Fruit fly (Drosophila melanogaster) whole organism, adult: ENCODE results near the gene CG11598.

Source experiments
- CG11617 ChIP-seq: fragments of 200-800 bp; sonication (Bioruptor generic); optimal IDR thresholded peaks from 2 replicates; lab custom pipeline; 2017; ENCODE audit warnings: mild to moderate bottlenecking, missing biosample characterization, missing genetic modification reagents, missing genetic modification characterization
- CG12768 ChIP-seq: fragments of 200-800 bp; sonication (Bioruptor generic); optimal IDR thresholded peaks from 2 replicates; lab custom pipeline; 2017; ENCODE audit warnings: missing biosample characterization, missing genetic modification characterization, mild to moderate bottlenecking, moderate library complexity, missing genetic modification reagents
- CG14711 ChIP-seq: fragments of 200-800 bp; sonication (Bioruptor generic); optimal IDR thresholded peaks from 2 replicates; lab custom pipeline; 2018; ENCODE audit warnings: missing biosample characterization, mild to moderate bottlenecking, missing genetic modification characterization, moderate library complexity
- CG1620 ChIP-seq: fragments of 200-800 bp; sonication (Bioruptor generic); optimal IDR thresholded peaks from 2 replicates; lab custom pipeline; 2016; ENCODE audit warnings: missing biosample characterization, missing genetic modification characterization
- CG33017 ChIP-seq: fragments of 200-800 bp; sonication (Bioruptor generic); optimal IDR thresholded peaks from 2 replicates; lab custom pipeline; 2018; ENCODE audit warnings: missing biosample characterization, mild to moderate bottlenecking, missing genetic modification characterization, moderate library complexity
- CG5204 ChIP-seq: fragments of 200-800 bp; sonication (Bioruptor generic); optimal IDR thresholded peaks from 2 replicates; lab custom pipeline; 2016; ENCODE audit warnings: missing biosample characterization, missing genetic modification characterization
- CG7045 ChIP-seq: fragments of 200-800 bp; sonication (Bioruptor generic); optimal IDR thresholded peaks from 2 replicates; lab custom pipeline; 2017; ENCODE audit warnings: missing biosample characterization, mild to moderate bottlenecking, missing genetic modification characterization
- CG7101 ChIP-seq: fragments of 200-800 bp; sonication (Bioruptor generic); optimal IDR thresholded peaks from 2 replicates; lab custom pipeline; 2018; ENCODE audit warnings: missing biosample characterization, mild to moderate bottlenecking, missing genetic modification characterization, moderate library complexity
- Clk ChIP-seq: fragments of 200-800 bp; sonication (Bioruptor generic); optimal IDR thresholded peaks from 2 replicates; lab custom pipeline; 2017; ENCODE audit warnings: missing biosample characterization, missing genetic modification characterization
- Crg-1 ChIP-seq: fragments of 200-800 bp; sonication (Bioruptor generic); optimal IDR thresholded peaks from 2 replicates; lab custom pipeline; 2016; ENCODE audit warnings: missing biosample characterization, missing genetic modification characterization
- Hr96 ChIP-seq: fragments of 200-800 bp; sonication (Bioruptor generic); optimal IDR thresholded peaks from 2 replicates; lab custom pipeline; 2016; ENCODE audit warnings: missing biosample characterization, missing genetic modification characterization
- Mnt ChIP-seq: fragments of 200-800 bp; sonication (Bioruptor generic); optimal IDR thresholded peaks from 2 replicates; lab custom pipeline; 2016; ENCODE audit warnings: missing biosample characterization, mild to moderate bottlenecking, missing genetic modification characterization
- bab1 ChIP-seq: fragments of 200-800 bp; sonication (Bioruptor generic); optimal IDR thresholded peaks from 3 replicates; lab custom pipeline; 2019; ENCODE audit warnings: missing biosample characterization, mild to moderate bottlenecking, missing genetic modification characterization, moderate library complexity
- cic ChIP-seq: fragments of 200-800 bp; sonication (Bioruptor generic); optimal IDR thresholded peaks from 2 replicates; lab custom pipeline; 2017; ENCODE audit warnings: missing biosample characterization, mild to moderate bottlenecking, missing genetic modification characterization, moderate library complexity
- cnc ChIP-seq, 2 experiments: fragments of >200 bp; optimal IDR thresholded peaks; 2 replicates each; lab custom pipeline; 2017
- kay ChIP-seq: fragments of 200-800 bp; sonication (Bioruptor generic); peaks from one replicate; lab custom pipeline; 2016; ENCODE audit warnings: missing biosample characterization, missing genetic modification characterization, borderline replicate concordance
- ovo ChIP-seq: fragments of 200-800 bp; sonication (Bioruptor generic); optimal IDR thresholded peaks from 2 replicates; lab custom pipeline; 2016; ENCODE audit warnings: missing biosample characterization, missing genetic modification characterization
- pad ChIP-seq: fragments of 200-800 bp; sonication (Bioruptor generic); optimal IDR thresholded peaks from 3 replicates; lab custom pipeline; 2017; ENCODE audit warnings: missing biosample characterization, missing genetic modification characterization, mild to moderate bottlenecking, moderate library complexity, missing genetic modification reagents
- tj ChIP-seq: fragments of 200-800 bp; sonication (Bioruptor generic); optimal IDR thresholded peaks from 3 replicates; lab custom pipeline; 2017; ENCODE audit warnings: missing biosample characterization, mild to moderate bottlenecking, missing genetic modification characterization, moderate library complexity
- toe ChIP-seq: fragments of 200-800 bp; sonication (Bioruptor generic); optimal IDR thresholded peaks from 2 replicates; lab custom pipeline; 2016; ENCODE audit warnings: missing biosample characterization, missing genetic modification characterization

The CG11598 gene

dm6 chr3R:12627691-12628148 lies 7.0 kb upstream of the CG11598 start, which contains the start of the genes Vha55 and Snx3:
Gene Vha55 (minus strand): TSS chr3R:12627829.
Gene Snx3 (plus strand): TSS chr3R:12628031.
- TF ChIP-seq toe (GFP tag; lab: Kevin White, UChicago) (peak; percentile 81), CG14711 (peak; percentile 63), CG33017 (tag; lab: Kevin White, UChicago) (peak; percentile 66), ovo (GFP tag; lab: Kevin White, UChicago) (peak; percentile 91), CG5204 (GFP tag; lab: Kevin White, UChicago) (no peak), tj (peak; percentile 3), cic (peak; percentile 89), pad (GFP tag; lab: Kevin White, UChicago) (peak; percentile 85), kay (no peak), Mnt (GFP tag; lab: Kevin White, UChicago) (peak; percentile 92), CG7045 (peak; percentile 53), cnc (optimal IDR thresholded peaks at IDR 0.05; lab: Kevin White, UChicago) (no peak), CG1620 (GFP tag; lab: Kevin White, UChicago) (peak; percentile 95), CG7101 (tag; lab: Kevin White, UChicago) (peak; percentile 79), Clk (GFP tag; lab: Kevin White, UChicago) (peak; percentile 83), bab1 (peak; percentile 81), CG12768 (peak; percentile 61), Hr96 (GFP tag; lab: Kevin White, UChicago) (peak; percentile 82), Crg-1 (GFP tag; lab: Kevin White, UChicago) (peak; percentile 90), CG11617 (no peak)

- TF ChIP-seq ovo (GFP tag; lab: Kevin White, UChicago) (no peak), kay (peak; percentile 81)
These were observed 6.3 kb upstream of the CG11598 start for dm6 chr3R:12628395-12628928.

- TF ChIP-seq cnc (optimal IDR thresholded peaks at IDR 0.05; lab: Kevin White, UChicago) (no peak), CG33017 (tag; lab: Kevin White, UChicago) (peak; percentile 41), pad (GFP tag; lab: Kevin White, UChicago) (peak; percentile 7), cic (no peak), CG1620 (GFP tag; lab: Kevin White, UChicago) (no peak), CG7101 (tag; lab: Kevin White, UChicago) (peak; percentile 61), bab1 (peak; percentile 59), CG11617 (peak; percentile 17), Clk (GFP tag; lab: Kevin White, UChicago) (no peak), toe (GFP tag; lab: Kevin White, UChicago) (peak; percentile 43), Crg-1 (GFP tag; lab: Kevin White, UChicago) (peak; percentile 50), kay (peak; percentile 71), Mnt (GFP tag; lab: Kevin White, UChicago) (peak; percentile 13), CG7045 (no peak), CG12768 (no peak), CG5204 (GFP tag; lab: Kevin White, UChicago) (no peak), ovo (GFP tag; lab: Kevin White, UChicago) (peak; percentile 0), Hr96 (GFP tag; lab: Kevin White, UChicago) (no peak), tj (peak; percentile 8), CG14711 (peak; percentile 57)
These were observed 4.3 kb upstream of the CG11598 start, which contains the start of gene Not10 for dm6 chr3R:12630369-12630768. Gene Not10 (plus strand): TSS chr3R:12630647.

dm6 chr3R:12633059-12633458 lies 1.7 kb upstream of the CG11598 start, which contains the start of gene CG18530:
Gene CG18530 (plus strand): TSS chr3R:12633359.
- no peak for TF ChIP-seq CG12768
- no peak for TF ChIP-seq CG7101 (tag; lab: Kevin White, UChicago)
- TF ChIP-seq Clk (GFP tag; lab: Kevin White, UChicago), result no peak
- no peak for TF ChIP-seq CG33017 (tag; lab: Kevin White, UChicago)
- TF ChIP-seq CG5204 (GFP tag; lab: Kevin White, UChicago), result no peak
- no peak for TF ChIP-seq Mnt (GFP tag; lab: Kevin White, UChicago)
- TF ChIP-seq CG14711, result no peak
- TF ChIP-seq CG7045, result no peak
- TF ChIP-seq cnc (optimal IDR thresholded peaks at IDR 0.05; lab: Kevin White, UChicago), result no peak
- no peak for TF ChIP-seq CG11617
- TF ChIP-seq tj, result no peak
- no peak for TF ChIP-seq pad (GFP tag; lab: Kevin White, UChicago)
- no peak for TF ChIP-seq Crg-1 (GFP tag; lab: Kevin White, UChicago)
- no peak for TF ChIP-seq toe (GFP tag; lab: Kevin White, UChicago)
- no peak for TF ChIP-seq bab1
- no peak for TF ChIP-seq ovo (GFP tag; lab: Kevin White, UChicago)
- no peak for TF ChIP-seq CG1620 (GFP tag; lab: Kevin White, UChicago)

- TF ChIP-seq cic, result no peak
- no peak for TF ChIP-seq CG33017 (tag; lab: Kevin White, UChicago)
- no peak for TF ChIP-seq toe (GFP tag; lab: Kevin White, UChicago)
- TF ChIP-seq Mnt (GFP tag; lab: Kevin White, UChicago), result no peak
- TF ChIP-seq CG12768, result no peak
- TF ChIP-seq CG11617, result no peak
These were observed 1.5 kb downstream of the CG11598 start, which contains the start of gene CG11600 for dm6 chr3R:12636240-12636639. Gene CG11600 (plus strand): TSS chr3R:12636540.

dm6 chr3R:12637961-12638531 lies 3.3 kb downstream of the CG11598 start, which contains the start of gene CG11608:
Gene CG11608 (plus strand): TSS chr3R:12638481.
- peak; percentile 60 for TF ChIP-seq kay
- no peak for TF ChIP-seq ovo (GFP tag; lab: Kevin White, UChicago)
